Fruit fly (Drosophila melanogaster): Measurements from ENCODE around the gene vls.

Gene vls

DNA sequence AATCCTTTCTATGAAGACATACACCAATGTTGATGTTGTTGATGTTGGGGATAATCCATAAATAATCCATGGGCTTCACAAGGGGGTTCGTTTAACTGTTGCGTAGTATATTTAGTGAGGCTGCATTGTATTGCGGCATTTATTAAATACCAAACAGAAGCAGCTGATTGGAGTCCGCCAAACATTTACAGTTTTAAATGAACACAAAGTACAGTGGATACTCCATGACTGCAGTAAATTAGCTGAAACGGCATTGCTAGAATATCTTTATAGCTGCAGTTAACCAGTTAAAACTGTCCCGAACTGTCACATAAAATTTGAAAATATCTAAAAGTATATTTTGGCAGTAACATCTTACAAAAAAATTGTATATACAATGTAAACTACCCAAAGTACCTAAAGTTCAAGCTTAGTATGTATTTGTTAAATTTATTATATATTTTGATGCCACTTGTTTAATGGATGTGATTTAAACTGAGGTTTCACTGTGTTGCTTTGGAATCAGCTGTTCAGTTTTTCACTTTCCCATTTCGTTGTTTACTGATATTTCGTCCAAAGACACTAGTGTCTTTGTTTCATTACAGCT is 25.7 kb upstream of the vls start, which contains the start of the genes CG10747 and Pyroxd1 (continued):
- peak; percentile 93 for TF ChIP-seq CG1647 (GFP tag; optimal IDR thresholded peaks at IDR 0.05)
- TF ChIP-seq Chrac-16 (GFP tag; optimal IDR thresholded peaks at IDR 0.05): peak; percentile 98
- peak; percentile 98 for TF ChIP-seq HmgZ (tag; optimal IDR thresholded peaks at IDR 0.05)
- TF ChIP-seq dmrt99B (tag; optimal IDR thresholded peaks at IDR 0.05): peak; percentile 97
- peak; percentile 93 for TF ChIP-seq CG6854 (GFP tag; optimal IDR thresholded peaks at IDR 0.05)
- TF ChIP-seq Abd-B (GFP tag; optimal IDR thresholded peaks at IDR 0.05): peak; percentile 98
- TF ChIP-seq CG9215 (GFP tag; IDR thresholded peaks at IDR 0.05): peak; percentile 95
- TF ChIP-seq Hmx (GFP tag; optimal IDR thresholded peaks at IDR 0.05): peak; percentile 94
- TF ChIP-seq CG10366 (GFP tag; IDR thresholded peaks at IDR 0.05): peak; percentile 95
- peak; percentile 85 for TF ChIP-seq CG31365 (tag; optimal IDR thresholded peaks at IDR 0.05)
- TF ChIP-seq TFAM (GFP tag; optimal IDR thresholded peaks at IDR 0.05): peak; percentile 56
- TF ChIP-seq NfI (GFP tag; optimal IDR thresholded peaks at IDR 0.05): peak; percentile 97
- TF ChIP-seq CG34376 (GFP tag; optimal IDR thresholded peaks at IDR 0.05): peak; percentile 97
- peak; percentile 99 for TF ChIP-seq sens (GFP tag)
- TF ChIP-seq sens-2 (GFP tag; IDR thresholded peaks at IDR 0.05): peak; percentile 81
- TF ChIP-seq CG34422 (GFP tag; IDR thresholded peaks at IDR 0.05): peak; percentile 93
- peak; percentile 87 for TF ChIP-seq CG8089 (GFP tag; optimal IDR thresholded peaks at IDR 0.05)
- peak; percentile 97 for TF ChIP-seq Ssrp (tag; optimal IDR thresholded peaks at IDR 0.05)
- TF ChIP-seq CG15696 (tag; optimal IDR thresholded peaks at IDR 0.05): peak; percentile 94
- TF ChIP-seq CG17829 (tag; optimal IDR thresholded peaks at IDR 0.05): peak; percentile 95
- peak; percentile 96 for TF ChIP-seq CG18599 (GFP tag; optimal IDR thresholded peaks at IDR 0.05)
- TF ChIP-seq Sin3A (optimal IDR thresholded peaks at IDR 0.05): no peak
- peak; percentile 82 for TF ChIP-seq dm (GFP tag; optimal IDR thresholded peaks at IDR 0.05)
- TF ChIP-seq CG30020 (tag; optimal IDR thresholded peaks at IDR 0.05): peak; percentile 85
- peak; percentile 94 for TF ChIP-seq fu2 (GFP tag; optimal IDR thresholded peaks at IDR 0.05)
- peak; percentile 93 for TF ChIP-seq CG32772 (GFP tag; IDR thresholded peaks at IDR 0.05)
- peak; percentile 95 for TF ChIP-seq CG8388 (GFP tag; optimal IDR thresholded peaks at IDR 0.05)
- peak; percentile 97 for TF ChIP-seq odd (GFP tag; optimal IDR thresholded peaks at IDR 0.05)
- TF ChIP-seq ems (GFP tag; optimal IDR thresholded peaks at IDR 0.05): peak; percentile 97
- peak; percentile 87 for TF ChIP-seq peb (GFP tag; IDR thresholded peaks at IDR 0.05)
- peak; percentile 90 for TF ChIP-seq CG4730 (GFP tag; IDR thresholded peaks at IDR 0.05)
- peak; percentile 94 for TF ChIP-seq zfh1 (GFP tag; IDR thresholded peaks at IDR 0.05)
- peak; percentile 97 for TF ChIP-seq CG13775 (GFP tag; optimal IDR thresholded peaks at IDR 0.05)
- TF ChIP-seq CG7963 (GFP tag; IDR thresholded peaks at IDR 0.05; ENCODE audit: partially characterized antibody): no peak
- peak; percentile 87 for TF ChIP-seq ham (GFP tag; IDR thresholded peaks at IDR 0.05)
- peak; percentile 98 for TF ChIP-seq gem (tag; optimal IDR thresholded peaks at IDR 0.05)
- TF ChIP-seq CG11696 (GFP tag; IDR thresholded peaks at IDR 0.05): peak; percentile 80
- TF ChIP-seq CG12769 (tag; optimal IDR thresholded peaks at IDR 0.05): peak; percentile 97
- peak; percentile 89 for TF ChIP-seq CG15514 (GFP tag; optimal IDR thresholded peaks at IDR 0.05)
- TF ChIP-seq eyg (GFP tag; optimal IDR thresholded peaks at IDR 0.05): peak; percentile 79
- TF ChIP-seq CG4707 (GFP tag; optimal IDR thresholded peaks at IDR 0.05): peak; percentile 85
- 0 out of 4 replicates have a peak, but pooled peaks have one; percentile 63 for TF ChIP-seq chinmo (GFP tag; IDR thresholded peaks at IDR 0.05; ENCODE audit: partially characterized antibody)
- TF ChIP-seq Vsx1 (GFP tag; optimal IDR thresholded peaks at IDR 0.05): peak; percentile 97
- peak; percentile 89 for TF ChIP-seq CG11085 (GFP tag; IDR thresholded peaks at IDR 0.05)
- peak; percentile 97 for TF ChIP-seq mam (GFP tag; optimal IDR thresholded peaks at IDR 0.05)
- TF ChIP-seq unpg (GFP tag; optimal IDR thresholded peaks at IDR 0.05): peak; percentile 97
- TF ChIP-seq Gsc (GFP tag; IDR thresholded peaks at IDR 0.05): peak; percentile 66
- peak; percentile 94 for TF ChIP-seq pum (GFP tag; optimal IDR thresholded peaks at IDR 0.05)
- TF ChIP-seq CG16779 (GFP tag; IDR thresholded peaks at IDR 0.05): peak; percentile 67; the same call in 1 of the 2 replicates
- peak; percentile 78 for TF ChIP-seq CG10321 (GFP tag; IDR thresholded peaks at IDR 0.05)

Measured in whole organism, embryonic.